Worm (Caenorhabditis elegans) whole organism, L3 larva: ENCODE results near the gene ZK354.9.
"Not testable (repeated sequence)": the region's sequence is repeated elsewhere in the genome, so short reads cannot be mapped to it uniquely, and the experiment has no call there.

Source experiments
- ZK546.5 ChIP-seq: sonication (generic microtip); optimal IDR thresholded peaks from 2 replicates; lab custom pipeline; 2017; ENCODE audit warnings: missing biosample characterization, missing genetic modification characterization
- aly-2 ChIP-seq: fragments of 150-350 bp; optimal IDR thresholded peaks from 2 replicates; lab custom pipeline; 2014; ENCODE audit warnings: missing biosample characterization, missing genetic modification characterization
- ama-1 ChIP-seq: fragments of 150-350 bp; optimal IDR thresholded peaks from 2 replicates; lab custom pipeline; 2018
- ceh-16 ChIP-seq: sonication (generic microtip); optimal IDR thresholded peaks from 2 replicates; lab custom pipeline; 2017; ENCODE audit warnings: missing biosample characterization, missing genetic modification characterization
- ceh-28 ChIP-seq: fragments of 150-350 bp; optimal IDR thresholded peaks from 2 replicates; lab custom pipeline; 2014; ENCODE audit warnings: missing biosample characterization, missing genetic modification reagents, missing genetic modification characterization
- ceh-82 ChIP-seq: fragments of 150-350 bp; optimal IDR thresholded peaks from 2 replicates; lab custom pipeline; 2014; ENCODE audit warnings: missing biosample characterization, missing genetic modification characterization
- ceh-9 ChIP-seq: sonication (generic microtip); optimal IDR thresholded peaks from 2 replicates; lab custom pipeline; 2018; ENCODE audit warnings: missing biosample characterization, missing genetic modification characterization
- daf-12 ChIP-seq: fragments of 150-350 bp; optimal IDR thresholded peaks from 2 replicates; lab custom pipeline; 2014; ENCODE audit warnings: missing biosample characterization, missing genetic modification reagents, missing genetic modification characterization
- egl-27 ChIP-seq: sonication (generic microtip); optimal IDR thresholded peaks from 4 replicates; lab custom pipeline; 2017; ENCODE audit warnings: missing biosample characterization, missing genetic modification reagents, missing genetic modification characterization
- egl-5 ChIP-seq: fragments of 150-350 bp; optimal IDR thresholded peaks from 2 replicates; lab custom pipeline; 2017; ENCODE audit warnings: missing biosample characterization, missing genetic modification reagents, missing genetic modification characterization, inconsistent platforms
- elt-1 ChIP-seq: fragments of 150-350 bp; optimal IDR thresholded peaks from 2 replicates; lab custom pipeline; 2014; ENCODE audit warnings: missing biosample characterization, missing genetic modification characterization
- elt-2 ChIP-seq: sonication (generic microtip); optimal IDR thresholded peaks from 2 replicates; lab custom pipeline; 2016; ENCODE audit warnings: missing genetic modification reagents, mild to moderate bottlenecking, missing genetic modification characterization, missing compliant biosample characterization
- elt-3 ChIP-seq, 3 experiments: fragments of 150-350 bp in 1 of 3; sonication (generic microtip) in 2 of 3; optimal IDR thresholded peaks; 2 replicates in 2 of 3; 4 replicates in 1 of 3; lab custom pipeline; 2014 to 2017; ENCODE audit warnings: missing biosample characterization in 3 of 3, missing genetic modification characterization in 3 of 3
- eor-1 ChIP-seq, 2 experiments: fragments of 150-350 bp; optimal IDR thresholded peaks; 2 replicates each; lab custom pipeline; 2014 to 2018; ENCODE audit warnings: missing biosample characterization in 2 of 2, missing genetic modification characterization in 2 of 2
- fos-1 ChIP-seq: fragments of 150-350 bp; optimal IDR thresholded peaks from 2 replicates; lab custom pipeline; 2014; ENCODE audit warnings: missing biosample characterization, missing genetic modification characterization
- hmg-11 ChIP-seq: sonication (generic microtip); optimal IDR thresholded peaks from 2 replicates; lab custom pipeline; 2016; ENCODE audit warnings: missing genetic modification characterization, missing compliant biosample characterization
- jun-1 ChIP-seq: fragments of 150-350 bp; optimal IDR thresholded peaks from 2 replicates; lab custom pipeline; 2014; ENCODE audit warnings: missing biosample characterization, missing genetic modification reagents, missing genetic modification characterization
- lin-15B ChIP-seq: fragments of 150-350 bp; optimal IDR thresholded peaks from 2 replicates; lab custom pipeline; 2014; ENCODE audit warnings: missing biosample characterization, missing genetic modification characterization
- mdl-1 ChIP-seq: fragments of 150-350 bp; optimal IDR thresholded peaks from 2 replicates; lab custom pipeline; 2014; ENCODE audit warnings: missing biosample characterization, missing genetic modification characterization
- mml-1 ChIP-seq: fragments of 150-350 bp; sonication (generic microtip); optimal IDR thresholded peaks from 3 replicates; lab custom pipeline; 2014; ENCODE audit warnings: missing biosample characterization, missing genetic modification characterization
- nfya-1 ChIP-seq: sonication (generic microtip); optimal IDR thresholded peaks from 2 replicates; lab custom pipeline; 2017; ENCODE audit warnings: missing genetic modification characterization, mild to moderate bottlenecking, missing compliant biosample characterization, antibody characterized with exemption, moderate library complexity; ENCODE audit not compliant: insufficient read depth
- nhr-12 ChIP-seq: fragments of 150-350 bp; optimal IDR thresholded peaks from 2 replicates; lab custom pipeline; 2014; ENCODE audit warnings: missing biosample characterization, missing genetic modification characterization
- nhr-23 ChIP-seq: fragments of 150-350 bp; optimal IDR thresholded peaks from 2 replicates; lab custom pipeline; 2014; ENCODE audit warnings: missing biosample characterization, missing genetic modification reagents, missing genetic modification characterization
- nhr-25 ChIP-seq: sonication (generic microtip); optimal IDR thresholded peaks from 2 replicates; lab custom pipeline; 2017; ENCODE audit warnings: missing biosample characterization, missing genetic modification characterization
- nhr-28 ChIP-seq: fragments of 150-350 bp; optimal IDR thresholded peaks from 2 replicates; lab custom pipeline; 2014; ENCODE audit warnings: missing biosample characterization, missing genetic modification characterization
- nhr-67 ChIP-seq: fragments of 150-350 bp; optimal IDR thresholded peaks from 2 replicates; lab custom pipeline; 2014; ENCODE audit warnings: missing biosample characterization, missing genetic modification characterization
- nhr-77 ChIP-seq: fragments of 150-350 bp; optimal IDR thresholded peaks from 2 replicates; lab custom pipeline; 2014; ENCODE audit warnings: missing biosample characterization, missing genetic modification characterization
- pqm-1 ChIP-seq: fragments of 150-350 bp; optimal IDR thresholded peaks from 2 replicates; lab custom pipeline; 2017; ENCODE audit warnings: missing biosample characterization, missing genetic modification characterization, inconsistent platforms
- sea-2 ChIP-seq: fragments of 150-350 bp; sonication (generic microtip); optimal IDR thresholded peaks from 4 replicates; lab custom pipeline; 2014; ENCODE audit warnings: missing biosample characterization, missing genetic modification reagents, missing genetic modification characterization
- snpc-4 ChIP-seq: fragments of 150-350 bp; optimal IDR thresholded peaks from 2 replicates; lab custom pipeline; 2014; ENCODE audit warnings: missing biosample characterization, missing genetic modification characterization
- tbx-2 ChIP-seq: sonication (generic microtip); optimal IDR thresholded peaks from 2 replicates; lab custom pipeline; 2016; ENCODE audit warnings: mild to moderate bottlenecking, missing genetic modification characterization, missing compliant biosample characterization
- unc-39 ChIP-seq: sonication (generic microtip); optimal IDR thresholded peaks from 4 replicates; lab custom pipeline; 2017; ENCODE audit warnings: missing biosample characterization, missing genetic modification characterization
- unc-62 ChIP-seq: fragments of 150-350 bp; sonication (generic microtip); optimal IDR thresholded peaks from 4 replicates; lab custom pipeline; 2014; ENCODE audit warnings: missing biosample characterization, missing genetic modification reagents, missing genetic modification characterization
- ztf-11 ChIP-seq: fragments of 150-350 bp; optimal IDR thresholded peaks from 2 replicates; lab custom pipeline; 2014; ENCODE audit warnings: missing biosample characterization, missing genetic modification characterization
- ztf-4 ChIP-seq: fragments of 150-350 bp; optimal IDR thresholded peaks from 2 replicates; lab custom pipeline; 2014; ENCODE audit warnings: missing biosample characterization, missing genetic modification characterization

The ZK354.9 gene

DNA sequence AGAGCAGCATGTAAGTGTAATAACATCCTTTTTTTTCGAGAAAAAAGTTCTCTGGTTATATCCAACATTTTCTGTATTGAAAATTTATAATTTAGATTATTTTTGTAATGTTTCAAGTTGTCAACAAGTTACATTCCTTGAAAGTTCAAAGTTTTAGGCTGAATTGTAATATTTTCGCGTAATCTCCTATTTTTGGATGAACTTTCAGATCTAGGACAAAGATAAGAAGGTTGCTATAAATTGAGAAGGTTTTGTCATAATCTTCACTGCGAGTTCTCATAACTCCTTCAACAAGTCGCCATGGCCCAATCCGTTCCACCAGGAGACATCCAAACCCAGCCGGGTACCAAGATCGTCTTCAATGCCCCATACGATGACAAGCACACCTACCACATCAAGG, 8.3 kb upstream of the ZK354.9 start, which contains the start of gene msp-65:
msp-65 (plus strand) TSS at position 301 of the 400 bp plus-strand sequence.
- not testable (repeated sequence) for TF ChIP-seq nhr-25, ceh-16, aly-2 (tag; lab: Kevin White, UChicago)
- TF ChIP-seq, all 47 proteins: peak for 0; not testable (repeated sequence) for 47

DNA sequence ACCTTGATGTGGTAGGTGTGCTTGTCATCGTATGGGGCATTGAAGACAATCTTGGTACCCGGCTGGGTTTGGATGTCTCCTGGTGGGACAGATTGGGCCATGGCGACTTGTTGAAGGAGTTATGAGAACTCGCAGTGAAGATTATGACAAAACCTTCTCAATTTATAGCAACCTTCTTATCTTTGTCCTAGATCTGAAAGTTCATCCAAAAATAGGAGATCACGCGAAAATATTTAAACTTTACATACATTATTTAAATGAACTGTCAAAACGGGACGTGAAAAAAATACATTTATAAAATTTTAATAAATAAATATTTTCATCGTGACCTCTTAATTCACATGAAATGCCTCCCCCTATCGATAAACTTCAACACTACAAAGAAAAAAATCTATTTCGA, 5.1 kb upstream of the ZK354.9 start, which contains the start of the genes msp-59 and ZK354.2:
msp-59 (minus strand) TSS at position 101 of the 400 bp plus-strand sequence.
ZK354.2 (plus strand) TSS at position 395 of the 400 bp plus-strand sequence.
- TF ChIP-seq ceh-9 (tag; lab: Kevin White, UChicago); fos-1 (tag; lab: Kevin White, UChicago); jun-1: not testable (repeated sequence)

- TF ChIP-seq egl-5 (no peak), unc-62 (no peak), hmg-11 (tag; lab: Kevin White, UChicago) (no peak), ceh-82 (tag; lab: Kevin White, UChicago) (no peak), nhr-23 (tag; lab: Kevin White, UChicago) (no peak), daf-12 (tag; lab: Kevin White, UChicago) (no peak), sea-2 (no peak), ceh-28 (tag; lab: Kevin White, UChicago) (no peak), unc-39 (tag; lab: Kevin White, UChicago) (no peak), nhr-28 (no peak)
Observed at ce11 chrIV:5309742-5310141, 1.8 kb upstream of the ZK354.9 start, which contains the start of gene ZK354.3. Gene ZK354.3, plus strand, starts transcription at chrIV:5310042.

- no peak for TF ChIP-seq ceh-16 (tag; lab: Kevin White, UChicago)
- TF ChIP-seq ztf-11, result no peak
- TF ChIP-seq ama-1 (lab: Kevin White, UChicago), result no peak
- TF ChIP-seq nfya-1 (tag; lab: Kevin White, UChicago), result no peak
- TF ChIP-seq mdl-1 (tag; lab: Kevin White, UChicago), result no peak
- TF ChIP-seq ceh-28 (tag; lab: Kevin White, UChicago), result no peak
- no peak for TF ChIP-seq egl-5
- TF ChIP-seq eor-1 (tag; optimal IDR thresholded peaks at IDR 0.05; lab: Kevin White, UChicago), result no peak
- no peak for TF ChIP-seq nhr-77 (tag; lab: Kevin White, UChicago)
- no peak for TF ChIP-seq lin-15B (tag; lab: Kevin White, UChicago)
- no peak for TF ChIP-seq nhr-28
- TF ChIP-seq ZK546.5, result no peak
Observed at ce11 chrIV:5306040-5306439, 1.9 kb downstream of the ZK354.9 start, which contains the start of gene ZK354.8. Gene ZK354.8, minus strand, starts transcription at chrIV:5306140.

DNA sequence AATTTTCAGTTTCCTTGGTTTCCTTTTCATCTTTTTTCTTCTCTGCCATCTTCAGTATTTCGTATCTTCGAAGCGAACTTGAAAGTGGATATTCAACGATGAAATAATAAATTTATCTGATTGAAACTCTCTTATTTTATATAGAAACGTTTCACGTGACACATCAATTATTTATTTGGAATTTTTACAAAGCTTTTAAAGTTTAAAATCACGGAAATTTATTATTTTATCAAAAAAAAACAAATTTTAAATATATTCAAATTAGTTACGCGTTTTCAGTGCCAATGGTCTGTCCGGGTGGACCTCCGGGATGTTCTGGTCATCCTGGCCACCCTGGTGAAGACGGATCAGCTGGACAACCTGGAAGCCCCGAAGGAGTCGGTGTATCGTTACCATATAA, 4.9 kb downstream of the ZK354.9 start, which contains the start of gene ZK354.7:
ZK354.7 (minus strand) TSS at position 101 of the 400 bp plus-strand sequence.
- TF ChIP-seq eor-1 (tag; optimal IDR thresholded peaks at IDR 0.05; lab: Kevin White, UChicago), result no peak
- TF ChIP-seq egl-27, result no peak
- no peak for TF ChIP-seq ztf-4 (tag; lab: Kevin White, UChicago)
- no peak for TF ChIP-seq tbx-2
- no peak for TF ChIP-seq nhr-25 (tag; lab: Kevin White, UChicago)
- no peak for TF ChIP-seq nhr-77 (tag; lab: Kevin White, UChicago)
- TF ChIP-seq lin-15B (tag; lab: Kevin White, UChicago), result no peak
- TF ChIP-seq nhr-23 (tag; lab: Kevin White, UChicago), result no peak

- TF ChIP-seq nhr-28 (no peak), elt-2 (no peak), ceh-82 (tag; lab: Kevin White, UChicago) (no peak), unc-39 (tag; lab: Kevin White, UChicago) (no peak), elt-1 (tag; lab: Kevin White, UChicago) (no peak), pqm-1 (no peak), ztf-4 (tag; lab: Kevin White, UChicago) (no peak), nhr-12 (tag; lab: Kevin White, UChicago) (no peak), nhr-67 (tag; lab: Kevin White, UChicago) (no peak), elt-3 (tag; optimal IDR thresholded peaks at IDR 0.05; lab: Kevin White, UChicago) (no peak), mml-1 (tag; lab: Kevin White, UChicago) (no peak), ceh-9 (tag; lab: Kevin White, UChicago) (no peak), ztf-11 (no peak), snpc-4 (no peak), hmg-11 (tag; lab: Kevin White, UChicago) (no peak), ama-1 (lab: Kevin White, UChicago) (no peak), ceh-28 (tag; lab: Kevin White, UChicago) (no peak)
Observed at ce11 chrIV:5297436-5298012, 10.4 kb downstream of the ZK354.9 start, which contains the start of the genes ZK354.6 and msp-113. Gene ZK354.6, minus strand, starts transcription at chrIV:5297536. Gene msp-113, plus strand, starts transcription at chrIV:5297962.
